Fruit fly (Drosophila melanogaster) whole organism, pupa: ENCODE data around the gene Act5C.

ENCODE experiments used
- CG10348 ChIP-seq: fragments of 200-800 bp; sonication (Bioruptor generic); IDR thresholded peaks from 2 replicates; pipeline ENCODE4 v1.3.6; 2022; ENCODE audit warnings: missing biosample characterization, missing genetic modification characterization
- CG12605 ChIP-seq: fragments of 200-800 bp; sonication (Bioruptor generic); IDR thresholded peaks from 2 replicates; pipeline ENCODE4 v1.3.6; 2022; ENCODE audit warnings: missing biosample characterization, missing genetic modification characterization
- CG13204 ChIP-seq: fragments of 200-800 bp; sonication (Bioruptor generic); optimal IDR thresholded peaks from 2 replicates; lab custom pipeline; 2018; ENCODE audit warnings: missing biosample characterization, mild to moderate bottlenecking, missing genetic modification characterization, moderate library complexity
- CG14655 ChIP-seq: fragments of 200-800 bp; sonication (Bioruptor generic); optimal IDR thresholded peaks from 3 replicates; lab custom pipeline; 2017; ENCODE audit warnings: mild to moderate bottlenecking, missing biosample characterization, missing genetic modification reagents, missing genetic modification characterization
- CG15710 ChIP-seq: fragments of 200-800 bp; sonication (Bioruptor generic); optimal IDR thresholded peaks from 2 replicates; lab custom pipeline; 2018; ENCODE audit warnings: missing biosample characterization, mild to moderate bottlenecking, missing genetic modification characterization, moderate library complexity
- CG17806 ChIP-seq: fragments of 200-800 bp; sonication (Bioruptor generic); optimal IDR thresholded peaks from 2 replicates; lab custom pipeline; 2018; ENCODE audit warnings: missing biosample characterization, mild to moderate bottlenecking, missing genetic modification characterization, moderate library complexity
- CG32121 ChIP-seq: fragments of 200-800 bp; sonication (Bioruptor generic); IDR thresholded peaks from 2 replicates; pipeline ENCODE4 v1.3.6; 2022; ENCODE audit warnings: missing biosample characterization, missing genetic modification characterization
- CG34367 ChIP-seq: fragments of 200-800 bp; sonication (Bioruptor generic); optimal IDR thresholded peaks from 2 replicates; lab custom pipeline; 2018; ENCODE audit warnings: missing biosample characterization, mild to moderate bottlenecking, missing genetic modification characterization
- CG4496 ChIP-seq: fragments of 200-800 bp; sonication (Bioruptor generic); IDR thresholded peaks from 3 replicates; pipeline ENCODE4 v1.3.6; 2022; ENCODE audit warnings: missing biosample characterization, missing genetic modification characterization
- CG8159 ChIP-seq: fragments of 200-800 bp; sonication (Bioruptor generic); optimal IDR thresholded peaks from 3 replicates; lab custom pipeline; 2018; ENCODE audit warnings: missing biosample characterization, mild to moderate bottlenecking, missing genetic modification characterization, moderate library complexity
- CG8301 ChIP-seq: fragments of 200-800 bp; sonication (Bioruptor generic); optimal IDR thresholded peaks from 2 replicates; lab custom pipeline; 2018; ENCODE audit warnings: missing biosample characterization, mild to moderate bottlenecking, missing genetic modification characterization
- CG9948 ChIP-seq: fragments of 200-800 bp; sonication (Bioruptor generic); optimal IDR thresholded peaks from 2 replicates; lab custom pipeline; 2018; ENCODE audit warnings: missing biosample characterization, mild to moderate bottlenecking, missing genetic modification characterization, moderate library complexity
- D1 ChIP-seq: fragments of 200-800 bp; sonication (Bioruptor generic); optimal IDR thresholded peaks from 2 replicates; lab custom pipeline; 2018; ENCODE audit warnings: missing biosample characterization, mild to moderate bottlenecking, missing genetic modification characterization, moderate library complexity
- EcR ChIP-seq: fragments of 200-800 bp; sonication (Bioruptor generic); optimal IDR thresholded peaks from 3 replicates; lab custom pipeline; 2019; ENCODE audit warnings: missing biosample characterization, missing genetic modification characterization, mild to moderate bottlenecking, moderate library complexity, missing genetic modification reagents
- Ets98B ChIP-seq: fragments of 200-800 bp; sonication (Bioruptor generic); IDR thresholded peaks from 2 replicates; pipeline ENCODE4 v1.3.6; 2022; ENCODE audit warnings: missing biosample characterization, missing genetic modification characterization
- Pif1A ChIP-seq: fragments of 200-800 bp; sonication (Bioruptor generic); optimal IDR thresholded peaks from 3 replicates; lab custom pipeline; 2016; ENCODE audit warnings: missing biosample characterization, missing genetic modification characterization
- Pif1B ChIP-seq: fragments of 200-800 bp; sonication (Bioruptor generic); optimal IDR thresholded peaks from 3 replicates; lab custom pipeline; 2016; ENCODE audit warnings: missing biosample characterization, missing genetic modification characterization
- Snoo ChIP-seq: fragments of 200-800 bp; sonication (Bioruptor generic); optimal IDR thresholded peaks from 3 replicates; lab custom pipeline; 2017; ENCODE audit warnings: missing biosample characterization, mild to moderate bottlenecking, missing genetic modification characterization, inconsistent platforms
- fd96Ca ChIP-seq: fragments of 200-800 bp; sonication (Bioruptor generic); IDR thresholded peaks from 3 replicates; pipeline ENCODE4 v1.3.6; 2022; ENCODE audit warnings: missing biosample characterization, missing genetic modification characterization
- gl ChIP-seq: fragments of 200-800 bp; sonication (Bioruptor generic); optimal IDR thresholded peaks from 2 replicates; lab custom pipeline; 2018; ENCODE audit warnings: missing biosample characterization, mild to moderate bottlenecking, missing genetic modification characterization
- rn ChIP-seq: fragments of 200-800 bp; sonication (Bioruptor generic); IDR thresholded peaks from 2 replicates; pipeline ENCODE4 v1.3.6; 2022; ENCODE audit warnings: missing biosample characterization, missing genetic modification characterization

The Act5C gene

DNA sequence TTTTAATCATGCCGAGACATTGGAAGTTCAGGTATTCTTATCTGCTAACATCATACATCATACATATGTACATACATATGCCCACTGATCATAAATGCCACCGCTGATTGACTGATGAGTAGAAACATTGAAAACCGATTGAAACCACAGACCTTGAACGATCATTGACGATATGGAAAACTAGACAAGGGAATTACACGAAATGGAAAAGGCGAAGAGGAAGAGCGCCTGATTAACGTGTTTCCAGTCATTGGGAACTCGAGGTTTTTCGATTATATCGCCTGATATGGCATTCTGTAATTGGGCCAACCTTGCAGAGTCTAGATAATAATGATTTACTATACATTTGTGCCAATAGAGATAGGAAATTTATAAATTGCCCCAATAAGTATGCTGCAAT lies 15.8 kb upstream of the Act5C start:
- TF ChIP-seq CG34367 (tag; lab: Kevin White, UChicago): no peak
- TF ChIP-seq fd96Ca (GFP tag; lab: Robert Waterston, UW): no peak
- no peak for TF ChIP-seq Pif1A
- TF ChIP-seq CG8159 (tag; lab: Kevin White, UChicago): no peak
- TF ChIP-seq CG32121 (GFP tag; lab: Robert Waterston, UW): no peak
- TF ChIP-seq Snoo (tag; lab: Kevin White, UChicago): no peak
- no peak for TF ChIP-seq D1 (tag; lab: Kevin White, UChicago)
- TF ChIP-seq Pif1B (GFP tag; lab: Kevin White, UChicago): no peak
- TF ChIP-seq CG4496: no peak
- TF ChIP-seq EcR (GFP tag; lab: Kevin White, UChicago): no peak
- no peak for TF ChIP-seq CG13204 (GFP tag; lab: Kevin White, UChicago)
- no peak for TF ChIP-seq CG14655 (GFP tag; lab: Kevin White, UChicago)
- no peak for TF ChIP-seq rn (GFP tag; lab: Robert Waterston, UW)
- TF ChIP-seq CG17806 (tag; lab: Kevin White, UChicago): no peak
- no peak for TF ChIP-seq gl (tag; lab: Kevin White, UChicago)
- no peak for TF ChIP-seq CG15710 (tag; lab: Kevin White, UChicago)

DNA sequence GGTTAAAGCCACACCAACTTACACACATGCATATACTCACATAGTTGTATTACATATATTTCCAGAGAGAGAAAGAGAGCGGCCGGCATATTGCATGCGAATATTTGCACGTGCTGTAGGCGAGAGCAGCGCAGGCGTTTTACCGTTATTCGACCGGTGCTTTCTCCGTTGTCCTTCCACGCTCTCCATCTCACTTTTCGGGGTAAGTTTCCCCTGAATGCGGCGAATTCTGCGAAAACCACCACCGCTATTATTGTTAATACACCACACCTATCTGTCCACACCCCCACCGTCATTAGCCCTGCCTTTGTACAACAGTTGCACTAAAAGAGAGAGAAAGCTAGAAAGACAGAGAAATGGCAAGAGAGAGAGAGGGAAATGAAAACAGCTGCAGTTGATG lies 15.1 kb upstream of the Act5C start:
- TF ChIP-seq CG15710 (tag; lab: Kevin White, UChicago) (no peak), CG8301 (tag; lab: Kevin White, UChicago) (no peak), EcR (GFP tag; lab: Kevin White, UChicago) (peak; percentile 19), CG4496 (no peak), CG14655 (GFP tag; lab: Kevin White, UChicago) (no peak), CG10348 (GFP tag; lab: Robert Waterston, UW) (no peak)

DNA sequence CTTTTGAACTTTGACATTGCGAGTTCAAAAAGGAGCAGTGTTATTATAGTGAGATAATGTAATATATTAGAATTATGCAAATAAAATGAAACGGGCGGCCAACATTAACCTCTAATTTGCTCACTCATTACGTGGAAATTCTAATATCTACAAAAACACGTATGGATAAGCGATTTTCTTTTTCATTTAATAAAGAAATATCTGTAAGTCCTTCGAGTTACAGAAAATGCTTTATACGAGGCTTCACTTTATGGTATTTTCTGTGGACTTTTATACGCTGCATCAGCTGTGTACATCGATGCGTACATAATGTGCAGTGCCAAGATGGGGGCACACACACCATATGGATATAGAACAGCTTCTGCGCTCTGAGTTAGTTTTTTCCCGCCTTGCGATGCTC lies 14.7 kb upstream of the Act5C start:
- peak; percentile 1 for TF ChIP-seq CG9948
- TF ChIP-seq CG12605 (GFP tag; lab: Robert Waterston, UW): no peak
- TF ChIP-seq CG17806 (tag; lab: Kevin White, UChicago): peak; percentile 33
- TF ChIP-seq CG8159 (tag; lab: Kevin White, UChicago): peak; percentile 25
- peak; percentile 3 for TF ChIP-seq CG14655 (GFP tag; lab: Kevin White, UChicago)
- TF ChIP-seq Pif1A: peak; percentile 13
- TF ChIP-seq D1 (tag; lab: Kevin White, UChicago): no peak
- TF ChIP-seq CG4496: 0 out of 3 replicates have a peak, but pooled peaks have one; percentile 20
- TF ChIP-seq, all 21 proteins: peak for 6

DNA sequence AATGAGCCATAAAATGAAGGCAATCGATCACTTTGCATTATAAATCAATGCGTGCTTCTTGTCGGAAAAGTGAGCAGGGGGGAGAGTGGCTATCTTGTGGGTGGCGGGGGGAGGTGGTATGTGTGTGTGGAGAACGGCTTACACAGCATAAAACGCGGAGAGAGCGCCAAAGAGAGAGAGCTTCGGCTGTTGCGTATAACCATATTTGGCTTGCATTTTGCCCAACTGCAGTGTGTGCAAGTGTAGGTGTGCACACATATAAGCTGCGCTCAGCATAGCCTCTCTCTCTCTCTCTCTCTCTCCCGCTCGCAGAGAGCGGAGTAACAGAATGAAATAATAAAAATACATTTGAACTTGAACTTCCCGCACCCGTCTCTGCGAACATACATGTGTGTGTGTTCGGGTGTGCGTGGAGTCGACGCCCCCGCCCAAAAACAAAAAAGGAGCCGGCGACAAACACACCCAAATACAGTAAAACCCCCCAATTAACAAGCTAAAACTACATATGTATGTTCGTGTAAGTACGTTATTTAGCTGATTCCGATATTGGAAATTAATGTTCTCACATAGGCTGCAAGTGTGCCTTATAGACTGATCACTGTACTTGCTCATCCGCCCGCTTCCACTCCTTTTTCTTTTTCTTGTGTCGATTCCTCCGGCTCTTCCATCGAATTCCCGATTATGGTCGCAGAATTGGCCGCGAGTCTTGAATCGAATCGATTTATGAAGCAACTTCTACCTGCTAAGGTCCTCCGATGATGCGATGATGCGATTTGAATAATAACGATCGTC lies 13.7 kb upstream of the Act5C start:
- TF ChIP-seq CG17806 (tag; lab: Kevin White, UChicago) (peak; percentile 74), CG13204 (GFP tag; lab: Kevin White, UChicago) (peak; percentile 76), Snoo (tag; lab: Kevin White, UChicago) (peak; percentile 85), EcR (GFP tag; lab: Kevin White, UChicago) (peak; percentile 96), Pif1B (GFP tag; lab: Kevin White, UChicago) (peak; percentile 83), gl (tag; lab: Kevin White, UChicago) (peak; percentile 63), D1 (tag; lab: Kevin White, UChicago) (peak; percentile 4), CG10348 (GFP tag; lab: Robert Waterston, UW) (no peak), CG8301 (tag; lab: Kevin White, UChicago) (peak; percentile 66), CG14655 (GFP tag; lab: Kevin White, UChicago) (peak; percentile 78), CG12605 (GFP tag; lab: Robert Waterston, UW) (peak; percentile 53; the same call in 1 of the 2 replicates), CG4496 (peak; percentile 82), Ets98B (GFP tag; lab: Robert Waterston, UW) (peak; percentile 55), rn (GFP tag; lab: Robert Waterston, UW) (0 out of 2 replicates have a peak, but pooled peaks have one; percentile 32), CG8159 (tag; lab: Kevin White, UChicago) (peak; percentile 81), fd96Ca (GFP tag; lab: Robert Waterston, UW) (peak; percentile 83; the same call in 2 of the 3 replicates), CG15710 (tag; lab: Kevin White, UChicago) (peak; percentile 82), Pif1A (peak; percentile 69), CG32121 (GFP tag; lab: Robert Waterston, UW) (0 out of 2 replicates have a peak, but pooled peaks have one; percentile 33), CG34367 (tag; lab: Kevin White, UChicago) (peak; percentile 80), CG9948 (peak; percentile 78)

DNA sequence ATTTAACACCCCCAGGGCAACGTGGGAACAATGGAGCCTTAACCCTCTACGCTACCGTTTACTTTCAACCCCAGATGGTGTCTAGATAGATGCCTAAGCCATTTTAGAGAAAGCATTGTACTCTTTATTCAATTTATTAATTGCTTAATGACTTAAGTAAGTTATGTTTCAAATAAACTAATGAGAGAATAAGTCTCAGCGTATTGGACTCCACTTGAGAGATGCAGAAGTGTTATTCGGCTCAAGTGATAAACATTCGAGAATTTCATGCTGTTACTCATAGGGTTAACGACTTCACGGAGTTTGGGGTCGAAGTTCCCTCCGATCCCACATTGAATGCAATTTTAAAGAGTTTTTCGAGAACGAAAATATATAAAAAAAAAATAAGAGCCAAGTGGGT lies 12.4 kb upstream of the Act5C start:
- TF ChIP-seq EcR (GFP tag; lab: Kevin White, UChicago): peak; percentile 36
- no peak for TF ChIP-seq fd96Ca (GFP tag; lab: Robert Waterston, UW)
- no peak for TF ChIP-seq Snoo (tag; lab: Kevin White, UChicago)
- TF ChIP-seq rn (GFP tag; lab: Robert Waterston, UW): no peak
- no peak for TF ChIP-seq CG34367 (tag; lab: Kevin White, UChicago)
- TF ChIP-seq CG13204 (GFP tag; lab: Kevin White, UChicago): no peak
- no peak for TF ChIP-seq CG14655 (GFP tag; lab: Kevin White, UChicago)
- peak; percentile 10 for TF ChIP-seq CG15710 (tag; lab: Kevin White, UChicago)
- no peak for TF ChIP-seq D1 (tag; lab: Kevin White, UChicago)
- TF ChIP-seq CG8159 (tag; lab: Kevin White, UChicago): peak; percentile 38
- no peak for TF ChIP-seq CG12605 (GFP tag; lab: Robert Waterston, UW)
- TF ChIP-seq Pif1B (GFP tag; lab: Kevin White, UChicago): no peak
- TF ChIP-seq Ets98B (GFP tag; lab: Robert Waterston, UW): no peak
- TF ChIP-seq gl (tag; lab: Kevin White, UChicago): no peak
- TF ChIP-seq CG17806 (tag; lab: Kevin White, UChicago): no peak
- no peak for TF ChIP-seq CG32121 (GFP tag; lab: Robert Waterston, UW)
- TF ChIP-seq CG8301 (tag; lab: Kevin White, UChicago): no peak
- no peak for TF ChIP-seq CG9948
- TF ChIP-seq CG10348 (GFP tag; lab: Robert Waterston, UW): no peak
- TF ChIP-seq CG4496: no peak
- peak; percentile 43 for TF ChIP-seq Pif1A
- TF ChIP-seq, all 21 proteins: peak for 4
